Worm (Caenorhabditis elegans): ENCODE results near the gene C12D8.9.

DNA sequence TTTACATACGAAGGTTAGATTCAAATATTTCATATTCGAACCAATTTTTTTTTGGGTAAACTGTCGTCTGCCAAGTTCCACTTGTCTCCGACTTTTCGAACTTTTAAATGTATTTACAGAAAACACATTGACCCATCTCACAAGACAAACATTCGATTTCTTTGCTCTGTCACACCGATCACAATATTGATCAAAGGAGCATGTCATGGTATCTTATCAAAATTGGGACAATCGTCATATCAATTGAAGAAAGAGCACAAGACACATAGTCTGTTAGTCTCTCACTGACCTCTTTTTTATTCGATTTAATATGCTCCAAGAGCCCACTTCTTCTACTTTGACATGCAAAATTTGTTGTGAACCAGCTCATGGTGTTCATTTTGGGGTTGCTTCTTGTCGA, 13.0 kb upstream of the C12D8.9 start, which contains the start of gene nhr-232:
- TF ChIP-seq him-1 (tag; optimal IDR thresholded peaks at IDR 0.05) (no peak), dao-5 (tag; optimal IDR thresholded peaks at IDR 0.05) (no peak), W03F9.2 (tag; optimal IDR thresholded peaks at IDR 0.05) (no peak)

Data from whole organism, L4/young adult.